Fruit fly (Drosophila melanogaster) Kc167 (cell line): Measurements from ENCODE around the gene mthl15.

ENCODE experiments used
- Myc ChIP-seq: fragments of >200 bp; optimal IDR thresholded peaks from 2 replicates; lab custom pipeline; 2017; ENCODE audit warnings: missing external identifiers
- Sin3A ChIP-seq: fragments of >200 bp; optimal IDR thresholded peaks from 2 replicates; lab custom pipeline; 2018; ENCODE audit warnings: missing external identifiers
- psq ChIP-seq: fragments of >200 bp; optimal IDR thresholded peaks from 2 replicates; lab custom pipeline; 2017; ENCODE audit warnings: missing external identifiers
- ttk ChIP-seq: sonication (Bioruptor generic); optimal IDR thresholded peaks from 2 replicates; lab custom pipeline; 2017; ENCODE audit warnings: missing external identifiers

dm6 chr2L:10272224-10272623, 34.1 kb upstream of the mthl15 start, which contains the start of gene trk:
- TF ChIP-seq Myc (no peak), ttk (lab: Kevin White, UChicago) (no peak), psq (lab: Kevin White, UChicago) (no peak), Sin3A (lab: Kevin White, UChicago) (no peak)
